Fruit fly (Drosophila melanogaster): ENCODE measurements around the gene Ppcs.
A peak's percentile ranks its signal among the peaks of the same experiment; 100 is the strongest.

Gene Ppcs

DNA sequence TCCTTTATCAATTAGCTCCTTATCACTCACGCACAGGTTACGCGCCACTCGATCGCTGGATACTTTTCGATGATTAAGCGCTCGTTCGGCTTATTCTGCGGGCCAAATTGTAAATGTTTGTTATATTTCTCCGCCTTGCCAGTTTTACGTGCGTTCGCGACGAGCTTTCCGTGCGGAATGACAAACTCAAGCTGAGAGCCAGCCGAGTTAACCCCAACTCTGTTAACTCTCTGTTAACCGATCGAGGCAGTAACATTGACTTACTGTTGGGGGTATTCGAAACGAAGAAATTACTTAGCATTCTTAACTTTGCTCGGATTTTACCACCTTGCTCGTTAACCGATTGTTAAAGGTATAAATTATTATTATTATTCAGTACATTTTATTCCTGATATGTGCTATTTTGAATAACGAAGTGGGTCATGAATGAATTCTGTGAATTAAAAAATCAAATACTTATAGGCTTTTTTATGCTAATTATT, 5.8 kb upstream of the Ppcs start, which contains the start of gene CG5835:
Gene CG5835 (minus strand): TSS at position 185 of the 482 bp plus-strand sequence.
- TF ChIP-seq CG9705 (GFP tag; optimal IDR thresholded peaks at IDR 0.05) (no peak), Sp1 (GFP tag; optimal IDR thresholded peaks at IDR 0.05) (peak; percentile 46), ey (GFP tag; optimal IDR thresholded peaks at IDR 0.05) (no peak), fru (GFP tag; optimal IDR thresholded peaks at IDR 0.05) (no peak), sage (GFP tag; optimal IDR thresholded peaks at IDR 0.05) (no peak), Jra (GFP tag; optimal IDR thresholded peaks at IDR 0.05) (peak; percentile 21), CG32264 (GFP tag; optimal IDR thresholded peaks at IDR 0.05) (no peak), rgr (GFP tag; optimal IDR thresholded peaks at IDR 0.05) (peak; percentile 41), Myc (optimal IDR thresholded peaks at IDR 0.05) (no peak), psq (GFP tag; optimal IDR thresholded peaks at IDR 0.05) (no peak), OdsH (GFP tag; optimal IDR thresholded peaks at IDR 0.05) (peak; percentile 48), CrebA (GFP tag; optimal IDR thresholded peaks at IDR 0.05; ENCODE audit: borderline replicate concordance) (no peak), HLH106 (tag; optimal IDR thresholded peaks at IDR 0.05) (peak; percentile 6), lola (GFP tag; optimal IDR thresholded peaks at IDR 0.05) (no peak), dsf (GFP tag; optimal IDR thresholded peaks at IDR 0.05; ENCODE audit: borderline replicate concordance) (peak; percentile 21), dl (GFP tag; optimal IDR thresholded peaks at IDR 0.05; ENCODE audit: insufficient read depth in 1 of 2, partially characterized antibody in 2 of 2) (no peak), usp (GFP tag; optimal IDR thresholded peaks at IDR 0.05) (no peak), h (GFP tag; optimal IDR thresholded peaks at IDR 0.05) (peak; percentile 47), Hnf4 (GFP tag; optimal IDR thresholded peaks at IDR 0.05) (peak; percentile 60), pan (optimal IDR thresholded peaks at IDR 0.05) (no peak), woc (GFP tag; optimal IDR thresholded peaks at IDR 0.05) (no peak), Vsx2 (GFP tag; optimal IDR thresholded peaks at IDR 0.05; ENCODE audit: partially characterized antibody) (no peak), br (GFP tag; optimal IDR thresholded peaks at IDR 0.05) (peak; percentile 39), Rel (GFP tag; optimal IDR thresholded peaks at IDR 0.05) (no peak), Rel (tag; optimal IDR thresholded peaks at IDR 0.05) (peak; percentile 42), Dfd (GFP tag; optimal IDR thresholded peaks at IDR 0.05) (no peak), foxo (GFP tag; optimal IDR thresholded peaks at IDR 0.05) (peak in 1 of 2 experiments; percentile 18), jim (GFP tag; optimal IDR thresholded peaks at IDR 0.05) (no peak)

DNA sequence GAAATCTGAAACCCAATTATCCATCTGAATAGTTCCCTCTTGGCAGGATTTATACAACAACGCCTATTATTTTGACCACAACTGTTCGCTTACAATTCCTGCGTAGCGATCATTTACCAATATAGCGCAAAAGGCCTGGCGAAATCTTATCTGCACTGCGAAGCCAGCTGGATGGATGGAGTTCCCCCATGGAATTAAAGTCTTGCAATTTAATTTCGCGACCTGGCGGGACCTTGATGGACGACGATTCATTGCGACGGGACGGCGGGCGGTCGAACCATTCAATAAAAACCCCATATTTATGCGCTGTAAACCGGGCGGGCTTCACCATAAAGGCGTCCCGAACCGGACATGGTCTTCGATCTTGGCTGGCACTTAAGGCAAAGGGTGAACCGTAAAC, 5.1 kb upstream of the Ppcs start:
- TF ChIP-seq lola (GFP tag; optimal IDR thresholded peaks at IDR 0.05) (no peak), Rel (GFP tag; optimal IDR thresholded peaks at IDR 0.05) (no peak), Rel (tag; optimal IDR thresholded peaks at IDR 0.05) (peak; percentile 90), Mio (GFP tag; optimal IDR thresholded peaks at IDR 0.05) (no peak), Sp1 (GFP tag; optimal IDR thresholded peaks at IDR 0.05) (no peak), CG32264 (GFP tag; optimal IDR thresholded peaks at IDR 0.05) (no peak)

DNA sequence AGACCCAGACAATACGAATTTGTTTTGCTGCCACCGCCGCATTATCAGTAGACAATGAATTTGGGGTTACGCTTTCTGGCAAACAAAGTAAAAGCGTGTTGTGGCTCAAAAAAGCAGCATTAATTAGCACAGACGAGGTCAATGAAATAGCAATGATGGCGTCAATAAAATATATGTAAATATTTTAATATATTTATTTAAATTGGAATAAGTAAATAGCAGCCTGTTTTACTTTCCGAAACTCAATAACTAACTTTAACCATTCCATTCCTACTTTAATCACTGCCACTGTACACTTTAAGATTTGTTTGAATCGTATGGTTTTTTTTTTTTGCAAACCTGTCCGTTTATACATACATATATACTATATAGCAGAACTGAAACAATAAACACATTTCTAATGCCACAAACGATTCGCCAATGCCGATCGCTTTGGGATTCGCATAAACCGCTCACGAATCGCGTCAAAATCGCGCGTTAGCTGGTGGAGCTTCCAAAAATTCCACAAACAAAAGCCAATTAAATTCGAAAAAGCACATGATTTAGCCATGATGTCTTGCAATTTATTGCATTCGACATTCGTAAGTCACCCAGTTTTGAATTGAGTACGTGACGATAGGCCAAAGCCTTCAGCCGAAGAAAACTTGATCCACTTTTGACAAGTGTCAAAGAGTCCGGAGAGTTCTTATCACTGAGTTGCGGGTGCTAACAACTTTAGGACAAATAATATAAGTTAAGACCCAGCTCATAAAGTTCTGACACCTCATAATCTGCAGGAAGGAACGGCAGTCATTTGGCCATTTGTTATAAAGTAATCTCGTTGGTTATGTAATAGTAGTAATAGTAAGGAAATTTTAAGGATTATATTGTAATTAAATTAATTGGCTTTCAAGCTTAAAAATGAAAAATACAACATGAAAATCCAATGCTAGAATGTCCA, 4.4 kb upstream of the Ppcs start:
- TF ChIP-seq dsf (GFP tag; optimal IDR thresholded peaks at IDR 0.05; ENCODE audit: borderline replicate concordance) (no peak), fru (GFP tag; optimal IDR thresholded peaks at IDR 0.05) (no peak), brk (GFP tag; optimal IDR thresholded peaks at IDR 0.05) (no peak), GATAd (GFP tag; optimal IDR thresholded peaks at IDR 0.05) (no peak), usp (GFP tag; optimal IDR thresholded peaks at IDR 0.05) (no peak), Jra (GFP tag; optimal IDR thresholded peaks at IDR 0.05) (no peak), CG32264 (GFP tag; optimal IDR thresholded peaks at IDR 0.05) (no peak), rgr (GFP tag; optimal IDR thresholded peaks at IDR 0.05) (peak; percentile 60), HLH106 (tag; optimal IDR thresholded peaks at IDR 0.05) (peak; percentile 54), CrebA (GFP tag; optimal IDR thresholded peaks at IDR 0.05; ENCODE audit: borderline replicate concordance) (no peak), Dfd (GFP tag; optimal IDR thresholded peaks at IDR 0.05) (no peak), psq (GFP tag; optimal IDR thresholded peaks at IDR 0.05) (no peak), Myc (optimal IDR thresholded peaks at IDR 0.05) (peak; percentile 11), N (GFP tag; optimal IDR thresholded peaks at IDR 0.05) (no peak), lola (GFP tag; optimal IDR thresholded peaks at IDR 0.05) (no peak), woc (GFP tag; optimal IDR thresholded peaks at IDR 0.05) (peak; percentile 19), dl (GFP tag; optimal IDR thresholded peaks at IDR 0.05; ENCODE audit: insufficient read depth in 1 of 2, partially characterized antibody in 2 of 2) (no peak), Sp1 (GFP tag; optimal IDR thresholded peaks at IDR 0.05) (peak; percentile 61), Dif (GFP tag; optimal IDR thresholded peaks at IDR 0.05; ENCODE audit: partially characterized antibody) (no peak), Abd-B (GFP tag; optimal IDR thresholded peaks at IDR 0.05) (no peak), OdsH (GFP tag; optimal IDR thresholded peaks at IDR 0.05) (peak; percentile 27), Hr78 (GFP tag; optimal IDR thresholded peaks at IDR 0.05) (no peak), h (GFP tag; optimal IDR thresholded peaks at IDR 0.05) (peak; percentile 38), Vsx2 (GFP tag; optimal IDR thresholded peaks at IDR 0.05; ENCODE audit: partially characterized antibody) (no peak), foxo (GFP tag; optimal IDR thresholded peaks at IDR 0.05) (peak in 1 of 2 experiments; percentile 54), dmrt93B (GFP tag; optimal IDR thresholded peaks at IDR 0.05) (no peak), CG9705 (GFP tag; optimal IDR thresholded peaks at IDR 0.05) (no peak), Rel (GFP tag; optimal IDR thresholded peaks at IDR 0.05) (no peak), Rel (tag; optimal IDR thresholded peaks at IDR 0.05) (no peak), Hr83 (GFP tag; optimal IDR thresholded peaks at IDR 0.05; ENCODE audit: poor library complexity, severe bottlenecking) (no peak), ey (GFP tag; optimal IDR thresholded peaks at IDR 0.05) (no peak), sv (GFP tag; optimal IDR thresholded peaks at IDR 0.05) (no peak)

Measured in whole organism, wandering third instar larva.